Worm (Caenorhabditis elegans): ENCODE results near the gene srw-69.

srw-69 gene

DNA sequence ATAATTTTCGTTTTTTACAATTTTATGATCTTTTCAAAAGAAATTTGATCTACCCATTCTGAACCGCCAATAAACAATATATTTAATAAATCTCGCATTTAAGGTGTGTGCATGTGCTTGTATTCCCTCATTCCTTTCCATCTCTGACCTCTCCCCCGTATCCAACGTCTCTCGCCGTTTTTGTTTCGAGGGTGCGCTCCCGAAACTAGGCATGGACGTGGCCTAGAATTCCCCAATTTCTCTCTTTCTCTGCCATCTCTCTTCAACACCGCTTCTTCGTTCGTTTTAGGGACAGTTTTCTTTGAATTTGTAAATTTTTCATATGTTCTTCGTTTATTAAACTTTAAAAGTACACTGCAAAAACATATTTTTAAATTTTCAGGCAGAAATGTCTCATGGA is 36.7 kb upstream of the srw-69 start, which contains the start of gene F25E5.1 (continued):
- TF ChIP-seq nhr-20 (tag; optimal IDR thresholded peaks at IDR 0.05) (peak; percentile 71), lir-3 (tag; optimal IDR thresholded peaks at IDR 0.05; ENCODE audit: poor library complexity) (peak; percentile 86), C04F5.9 (tag; optimal IDR thresholded peaks at IDR 0.05) (no peak), ces-1 (GFP tag; optimal IDR thresholded peaks at IDR 0.05) (no peak), unc-130 (tag; optimal IDR thresholded peaks at IDR 0.05) (no peak), nhr-77 (tag; optimal IDR thresholded peaks at IDR 0.05) (peak; percentile 34), nhr-19 (GFP tag; conservative IDR thresholded peaks at IDR 0.05) (peak; percentile 70), nhr-12 (tag; optimal IDR thresholded peaks at IDR 0.05) (no peak), ama-1 (optimal IDR thresholded peaks at IDR 0.05) (no peak), fkh-10 (GFP tag; optimal IDR thresholded peaks at IDR 0.05) (no peak), lin-13 (GFP tag; optimal IDR thresholded peaks at IDR 0.05) (peak; percentile 46), ztf-4 (tag; optimal IDR thresholded peaks at IDR 0.05) (no peak), vab-15 (tag; optimal IDR thresholded peaks at IDR 0.05) (no peak)

DNA sequence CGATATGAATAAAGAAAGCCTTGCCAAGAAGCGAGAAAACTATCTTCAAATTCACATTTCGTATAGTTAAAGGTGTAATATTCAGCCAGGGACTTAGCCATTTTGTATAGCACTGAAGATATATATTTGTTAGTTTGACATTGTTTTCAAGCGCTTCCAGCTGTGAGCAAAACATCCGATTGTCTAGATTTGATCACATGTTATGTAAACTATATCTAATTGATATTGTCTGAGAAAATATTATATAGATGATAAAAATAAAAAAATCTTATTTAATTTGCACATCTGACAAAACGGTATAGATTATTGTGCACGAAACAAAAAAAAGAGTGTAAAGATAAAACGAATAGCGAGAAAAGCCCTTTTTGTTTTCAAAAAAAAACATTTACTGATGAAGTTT is 35.9 kb upstream of the srw-69 start, which contains the start of gene srh-89:
TSS of gene srh-89 (minus strand) at position 101 of the 400 bp plus-strand sequence.
- TF ChIP-seq pax-3 (tag; optimal IDR thresholded peaks at IDR 0.05) (no peak), ama-1 (optimal IDR thresholded peaks at IDR 0.05) (no peak), tlp-1 (tag; optimal IDR thresholded peaks at IDR 0.05) (no peak), Y116A8C.19 (tag; optimal IDR thresholded peaks at IDR 0.05; ENCODE audit: borderline replicate concordance) (no peak), nhr-85 (tag) (no peak), dpl-1 (GFP tag; optimal IDR thresholded peaks at IDR 0.05) (no peak), elt-3 (tag; optimal IDR thresholded peaks at IDR 0.05) (no peak), unc-130 (tag; optimal IDR thresholded peaks at IDR 0.05) (no peak), nhr-20 (tag; optimal IDR thresholded peaks at IDR 0.05) (no peak), ces-1 (GFP tag; optimal IDR thresholded peaks at IDR 0.05) (no peak), mef-2 (tag; optimal IDR thresholded peaks at IDR 0.05) (no peak), F16B12.6 (tag; optimal IDR thresholded peaks at IDR 0.05) (no peak), efl-3 (GFP tag; optimal IDR thresholded peaks at IDR 0.05) (no peak), rnt-1 (tag; optimal IDR thresholded peaks at IDR 0.05) (no peak), egl-13 (tag; optimal IDR thresholded peaks at IDR 0.05) (no peak), nhr-19 (GFP tag; conservative IDR thresholded peaks at IDR 0.05) (no peak), mdl-1 (tag; optimal IDR thresholded peaks at IDR 0.05) (no peak), mep-1 (tag; optimal IDR thresholded peaks at IDR 0.05) (no peak)

DNA sequence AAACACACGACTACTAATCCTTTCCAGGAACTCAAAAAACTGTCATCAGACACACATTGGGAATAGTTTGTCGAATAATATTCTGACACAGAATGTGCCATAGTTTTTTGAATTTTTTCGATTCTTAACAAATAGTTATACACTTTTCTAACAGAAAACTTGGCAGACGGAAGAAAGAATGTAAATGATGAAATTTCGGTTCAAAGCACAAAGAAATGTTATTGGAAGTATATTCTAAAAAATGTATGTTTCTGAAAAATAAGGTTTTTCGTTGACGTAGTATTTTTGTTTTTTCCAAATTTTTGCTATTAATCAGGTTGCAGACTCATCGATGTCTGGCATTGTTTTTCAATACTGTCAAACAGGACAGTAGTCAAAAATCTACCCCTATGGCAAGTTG is 32.1 kb upstream of the srw-69 start, which contains the start of gene srh-92:
TSS of gene srh-92 (minus strand) at position 101 of the 400 bp plus-strand sequence.
- TF ChIP-seq nhr-90 (tag; optimal IDR thresholded peaks at IDR 0.05; ENCODE audit: poor library complexity), result no peak
- no peak for TF ChIP-seq ceh-90 (tag; optimal IDR thresholded peaks at IDR 0.05)

DNA sequence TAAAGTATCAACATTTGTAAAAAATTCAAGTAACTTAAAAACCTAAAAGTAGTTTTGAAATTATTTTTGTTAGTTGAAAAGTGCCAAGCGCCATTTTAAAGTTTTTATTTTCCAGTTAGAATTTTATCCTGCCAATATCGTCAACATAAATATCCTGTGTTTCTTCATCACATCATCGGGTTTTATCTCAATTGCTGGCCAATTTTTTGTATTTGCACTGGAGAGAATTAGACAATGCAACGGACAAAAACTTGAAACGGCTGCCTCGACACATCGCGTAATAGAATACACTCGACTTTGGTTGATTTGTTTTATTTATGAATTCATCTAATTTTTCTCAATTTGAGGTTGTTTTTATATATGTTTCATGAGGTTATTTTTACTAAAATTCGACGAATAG is 26.2 kb upstream of the srw-69 start, which contains the start of gene F25E5.2:
TSS of gene F25E5.2 (plus strand) at position 301 of the 400 bp plus-strand sequence.
- no peak for TF ChIP-seq nhr-12 (tag; optimal IDR thresholded peaks at IDR 0.05)
- no peak for TF ChIP-seq ceh-8 (GFP tag; optimal IDR thresholded peaks at IDR 0.05)

DNA sequence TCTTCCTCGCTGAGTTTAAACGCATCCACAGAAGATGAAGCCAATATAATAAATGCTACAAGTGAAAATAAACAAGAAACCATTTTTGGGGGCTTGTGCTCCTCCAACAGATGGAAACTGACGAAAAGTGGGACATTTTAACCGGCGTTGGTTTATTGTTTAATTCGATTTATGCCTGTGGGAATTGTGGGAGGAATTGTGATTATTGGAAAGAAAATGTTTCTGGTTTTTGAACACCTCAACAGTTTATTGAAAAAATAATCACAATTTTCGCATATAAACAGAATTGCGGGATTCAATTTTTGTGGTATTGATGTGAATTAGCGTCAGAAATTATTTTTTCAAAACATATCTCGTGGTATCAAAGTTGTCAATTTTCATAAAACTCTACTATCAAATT is 25.5 kb upstream of the srw-69 start, which contains the start of gene try-8:
TSS of gene try-8 (minus strand) at position 101 of the 400 bp plus-strand sequence.
- TF ChIP-seq tbx-2 (tag; optimal IDR thresholded peaks at IDR 0.05), result no peak
- TF ChIP-seq snpc-4 (tag; optimal IDR thresholded peaks at IDR 0.05), result no peak
- no peak for TF ChIP-seq nhr-47 (tag; optimal IDR thresholded peaks at IDR 0.05)
- TF ChIP-seq egl-27 (tag; optimal IDR thresholded peaks at IDR 0.05), result no peak
- no peak for TF ChIP-seq alr-1 (tag; optimal IDR thresholded peaks at IDR 0.05; ENCODE audit: borderline replicate concordance)
- TF ChIP-seq fkh-4 (tag; optimal IDR thresholded peaks at IDR 0.05; ENCODE audit: borderline replicate concordance), result no peak
- TF ChIP-seq lir-3 (tag; optimal IDR thresholded peaks at IDR 0.05; ENCODE audit: poor library complexity), result no peak
- no peak for TF ChIP-seq ztf-4 (tag; optimal IDR thresholded peaks at IDR 0.05)
- TF ChIP-seq nhr-84 (tag; optimal IDR thresholded peaks at IDR 0.05), result no peak
- no peak for TF ChIP-seq elt-3 (tag; optimal IDR thresholded peaks at IDR 0.05)
- TF ChIP-seq aly-2 (tag; optimal IDR thresholded peaks at IDR 0.05), result no peak
- no peak for TF ChIP-seq nhr-90 (tag; optimal IDR thresholded peaks at IDR 0.05; ENCODE audit: poor library complexity)
- TF ChIP-seq snu-23 (GFP tag; optimal IDR thresholded peaks at IDR 0.05), result no peak
- TF ChIP-seq isw-1 (GFP tag; IDR thresholded peaks at IDR 0.05), result no peak
- TF ChIP-seq blmp-1 (tag; optimal IDR thresholded peaks at IDR 0.05), result no peak
- no peak for TF ChIP-seq hlh-17 (GFP tag; optimal IDR thresholded peaks at IDR 0.05; ENCODE audit: borderline replicate concordance)

All from whole organism, L1 larva.